Worm (Caenorhabditis elegans) whole organism, early embryonic: ENCODE data around the gene F09E5.7.
A peak's percentile ranks its signal among the peaks of the same experiment; 100 is the strongest.

ENCODE experiments used
- B0310.2 ChIP-seq: sonication (generic microtip); optimal IDR thresholded peaks from 2 replicates; lab custom pipeline; 2016; ENCODE audit warnings: mild to moderate bottlenecking, missing genetic modification characterization, missing compliant biosample characterization
- F13C5.2 ChIP-seq: sonication (generic microtip); optimal IDR thresholded peaks from 2 replicates; lab custom pipeline; 2017; ENCODE audit warnings: mild to moderate bottlenecking, missing genetic modification characterization, inconsistent platforms, missing compliant biosample characterization
- aly-1 ChIP-seq: sonication (generic microtip); optimal IDR thresholded peaks from 2 replicates; lab custom pipeline; 2016; ENCODE audit warnings: missing genetic modification characterization, missing compliant biosample characterization
- ama-1 ChIP-seq: fragments of 150-350 bp; optimal IDR thresholded peaks from 2 replicates; lab custom pipeline; 2014
- ceh-13 ChIP-seq: fragments of 200-800 bp; sonication (Bioruptor generic); optimal IDR thresholded peaks from 2 replicates; lab custom pipeline; 2018; ENCODE audit warnings: mild to moderate bottlenecking, missing genetic modification characterization, missing compliant biosample characterization
- ceh-36 ChIP-seq: sonication (generic microtip); optimal IDR thresholded peaks from 2 replicates; lab custom pipeline; 2016; ENCODE audit warnings: missing genetic modification characterization, inconsistent platforms, missing compliant biosample characterization
- ets-7 ChIP-seq: sonication (generic microtip); optimal IDR thresholded peaks from 2 replicates; lab custom pipeline; 2016; ENCODE audit warnings: missing genotype, missing genetic modification characterization, missing compliant biosample characterization
- flt-1 ChIP-seq: fragments of 200-800 bp; sonication (Bioruptor generic); IDR thresholded peaks from 2 replicates; pipeline ENCODE4 v1.3.6; 2022; ENCODE audit warnings: missing genetic modification characterization, missing compliant biosample characterization
- hmbx-1 ChIP-seq: sonication (generic microtip); optimal IDR thresholded peaks from 2 replicates; lab custom pipeline; 2016; ENCODE audit warnings: mild to moderate bottlenecking, missing genetic modification characterization, missing compliant biosample characterization
- hmg-4 ChIP-seq: fragments of 200-800 bp; sonication (Bioruptor generic); optimal IDR thresholded peaks from 2 replicates; lab custom pipeline; 2018; ENCODE audit warnings: mild to moderate bottlenecking, missing genetic modification characterization, missing compliant biosample characterization
- hnd-1 ChIP-seq: sonication (generic microtip); optimal IDR thresholded peaks from 2 replicates; lab custom pipeline; 2016; ENCODE audit warnings: missing genetic modification characterization, missing compliant biosample characterization
- pes-1 ChIP-seq: fragments of 200-800 bp; sonication (Bioruptor generic); IDR thresholded peaks from 2 replicates; pipeline ENCODE4 v1.3.6; 2022; ENCODE audit warnings: missing genetic modification reagents, missing genetic modification characterization, missing compliant biosample characterization
- scrt-1 ChIP-seq: fragments of 200-800 bp; sonication (Bioruptor generic); IDR thresholded peaks from 2 replicates; pipeline ENCODE4 v1.3.6; 2022; ENCODE audit warnings: missing genetic modification characterization, missing compliant biosample characterization
- sea-1 ChIP-seq: fragments of 200-800 bp; sonication (Bioruptor generic); conservative IDR thresholded peaks from 2 replicates; pipeline ENCODE4 v1.3.6; 2022; ENCODE audit warnings: missing genetic modification characterization, missing compliant biosample characterization
- tbx-11 ChIP-seq: fragments of 200-800 bp; sonication (Bioruptor generic); IDR thresholded peaks from 2 replicates; pipeline ENCODE4 v1.3.6; 2022; ENCODE audit warnings: missing genetic modification characterization, missing compliant biosample characterization
- tbx-37 ChIP-seq: fragments of 200-800 bp; sonication (Bioruptor generic); conservative IDR thresholded peaks from 2 replicates; pipeline ENCODE4 v1.3.6; 2022; ENCODE audit warnings: missing genetic modification reagents, missing genetic modification characterization, missing compliant biosample characterization
- tra-4 ChIP-seq: sonication (generic microtip); optimal IDR thresholded peaks from 2 replicates; lab custom pipeline; 2017; ENCODE audit warnings: missing genetic modification characterization, missing compliant biosample characterization

F09E5.7 gene

ce11 chrII:5377467-5378238 is 25.8 kb downstream of the F09E5.7 start, which contains the start of gene prdx-2:
prdx-2 (plus strand) TSS chrII:5378195.
- TF ChIP-seq ceh-36 (tag; lab: Kevin White, UChicago) (no peak), hnd-1 (no peak), ama-1 (no peak)

DNA sequence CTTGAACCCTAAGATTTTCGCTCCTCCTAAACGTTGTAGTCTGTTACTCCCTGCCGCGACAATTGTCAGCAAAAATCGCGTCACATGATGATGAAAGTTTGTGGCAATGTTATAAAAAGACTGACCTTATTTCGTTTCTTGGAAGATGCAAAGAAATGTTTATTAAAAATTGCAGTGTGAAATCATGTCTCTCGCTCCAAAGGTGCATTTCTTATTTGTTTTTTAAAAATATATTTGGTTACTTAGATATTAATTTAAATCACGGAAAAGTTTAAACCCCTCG is 26.3 kb downstream of the F09E5.7 start:
- no peak for TF ChIP-seq hmbx-1 (tag; lab: Kevin White, UChicago)
- no peak for TF ChIP-seq aly-1 (tag; lab: Kevin White, UChicago)
- TF ChIP-seq ceh-13: no peak
- no peak for TF ChIP-seq ama-1
- no peak for TF ChIP-seq ceh-36 (tag; lab: Kevin White, UChicago)
- TF ChIP-seq scrt-1 (GFP tag; lab: Robert Waterston, UW): no peak
- no peak for TF ChIP-seq tra-4 (tag; lab: Kevin White, UChicago)
- no peak for TF ChIP-seq tbx-11 (GFP tag; lab: Robert Waterston, UW)
- no peak for TF ChIP-seq F13C5.2 (tag; lab: Kevin White, UChicago)
- TF ChIP-seq pes-1 (GFP tag; lab: Robert Waterston, UW): no peak
- no peak for TF ChIP-seq hmg-4 (GFP tag; lab: Kevin White, UChicago)
- no peak for TF ChIP-seq B0310.2 (tag; lab: Kevin White, UChicago)
- TF ChIP-seq flt-1 (GFP tag; lab: Robert Waterston, UW): no peak
- no peak for TF ChIP-seq ets-7 (tag; lab: Kevin White, UChicago)

ce11 chrII:5379614-5380077 is 27.7 kb downstream of the F09E5.7 start, which contains the start of gene pkc-3:
pkc-3 (plus strand) TSS chrII:5380027.
- TF ChIP-seq aly-1 (tag; lab: Kevin White, UChicago) (no peak), ama-1 (no peak), scrt-1 (GFP tag; lab: Robert Waterston, UW) (no peak), pes-1 (GFP tag; lab: Robert Waterston, UW) (no peak), tra-4 (tag; lab: Kevin White, UChicago) (no peak), hmg-4 (GFP tag; lab: Kevin White, UChicago) (peak; percentile 41)

ce11 chrII:5384282-5384681 is 32.4 kb downstream of the F09E5.7 start:
- no peak for TF ChIP-seq flt-1 (GFP tag; lab: Robert Waterston, UW)
- no peak for TF ChIP-seq F13C5.2 (tag; lab: Kevin White, UChicago)
- TF ChIP-seq tbx-11 (GFP tag; lab: Robert Waterston, UW): no peak
- TF ChIP-seq ama-1: no peak
- no peak for TF ChIP-seq pes-1 (GFP tag; lab: Robert Waterston, UW)
- no peak for TF ChIP-seq tbx-37
- TF ChIP-seq B0310.2 (tag; lab: Kevin White, UChicago): no peak
- no peak for TF ChIP-seq ceh-36 (tag; lab: Kevin White, UChicago)
- TF ChIP-seq ets-7 (tag; lab: Kevin White, UChicago): no peak
- TF ChIP-seq tra-4 (tag; lab: Kevin White, UChicago): no peak
- no peak for TF ChIP-seq sea-1
- no peak for TF ChIP-seq scrt-1 (GFP tag; lab: Robert Waterston, UW)
- TF ChIP-seq aly-1 (tag; lab: Kevin White, UChicago): no peak
- no peak for TF ChIP-seq hmg-4 (GFP tag; lab: Kevin White, UChicago)
- no peak for TF ChIP-seq hnd-1

DNA sequence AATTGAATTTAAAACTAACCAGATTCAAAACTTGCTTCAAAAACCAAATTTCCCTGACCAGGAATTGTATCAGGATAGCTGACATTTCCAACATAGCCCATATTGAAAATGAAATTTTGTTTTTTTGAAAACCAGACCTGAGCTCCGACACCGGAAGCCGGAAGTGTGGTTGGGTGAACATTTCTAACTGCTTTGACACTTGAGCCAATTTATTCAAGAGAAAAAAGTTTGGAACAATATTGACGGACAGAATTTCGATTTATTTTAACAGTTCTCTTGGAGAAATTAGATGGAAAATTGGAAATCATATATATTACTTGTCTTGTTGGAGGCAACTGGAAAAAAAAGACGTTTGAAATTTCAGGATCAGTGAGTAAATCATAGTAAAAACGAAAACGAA is 35.3 kb downstream of the F09E5.7 start, which contains the start of gene ccpp-6:
TSS of gene ccpp-6 (minus strand) at position 101 of the 400 bp plus-strand sequence.
- TF ChIP-seq ceh-36 (tag; lab: Kevin White, UChicago) (no peak), ama-1 (no peak), scrt-1 (GFP tag; lab: Robert Waterston, UW) (no peak), hmbx-1 (tag; lab: Kevin White, UChicago) (no peak), hmg-4 (GFP tag; lab: Kevin White, UChicago) (no peak), tbx-37 (no peak), flt-1 (GFP tag; lab: Robert Waterston, UW) (no peak), F13C5.2 (tag; lab: Kevin White, UChicago) (no peak), ets-7 (tag; lab: Kevin White, UChicago) (no peak), hnd-1 (no peak), B0310.2 (tag; lab: Kevin White, UChicago) (no peak), sea-1 (no peak), pes-1 (GFP tag; lab: Robert Waterston, UW) (no peak), tbx-11 (GFP tag; lab: Robert Waterston, UW) (no peak), ceh-13 (no peak), aly-1 (tag; lab: Kevin White, UChicago) (no peak), tra-4 (tag; lab: Kevin White, UChicago) (no peak)

DNA sequence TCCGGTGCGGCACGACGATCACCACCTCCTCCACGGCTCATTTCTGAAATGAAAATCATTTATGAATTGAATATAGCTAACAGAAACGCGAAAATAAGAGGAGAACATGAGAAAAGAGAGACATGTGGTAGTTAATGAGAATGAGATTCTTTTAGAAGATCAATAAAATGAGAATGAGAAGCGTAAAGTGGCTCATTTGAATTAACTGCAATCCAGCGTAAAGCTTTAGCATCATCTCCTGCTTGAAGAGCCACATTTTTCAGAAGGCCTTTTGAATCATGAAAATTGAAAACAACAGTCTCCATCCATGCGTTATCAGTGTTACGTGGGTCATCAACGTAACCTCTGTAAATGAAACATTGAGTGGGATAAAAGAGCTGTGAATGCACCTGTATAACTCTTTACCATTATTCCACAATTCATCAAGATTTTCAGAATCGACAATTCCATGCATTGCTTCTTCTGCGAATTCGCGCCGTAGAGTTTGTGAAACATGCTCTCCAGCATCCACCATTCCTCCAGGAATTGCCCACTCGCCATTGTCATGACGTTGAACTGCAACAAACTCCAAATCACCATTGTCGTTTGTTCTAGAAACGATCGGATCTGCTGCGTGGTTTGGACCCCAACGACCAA is 37.0 kb downstream of the F09E5.7 start, which contains the start of gene rsp-4:
TSS of gene rsp-4 (minus strand) at position 51 of the 636 bp plus-strand sequence.
- TF ChIP-seq tbx-37: no peak
- no peak for TF ChIP-seq B0310.2 (tag; lab: Kevin White, UChicago)
- TF ChIP-seq scrt-1 (GFP tag; lab: Robert Waterston, UW): no peak
- TF ChIP-seq sea-1: no peak
- no peak for TF ChIP-seq tbx-11 (GFP tag; lab: Robert Waterston, UW)
- no peak for TF ChIP-seq hmbx-1 (tag; lab: Kevin White, UChicago)
- no peak for TF ChIP-seq hmg-4 (GFP tag; lab: Kevin White, UChicago)
- TF ChIP-seq flt-1 (GFP tag; lab: Robert Waterston, UW): no peak
- TF ChIP-seq aly-1 (tag; lab: Kevin White, UChicago): no peak
- no peak for TF ChIP-seq ceh-13
- no peak for TF ChIP-seq F13C5.2 (tag; lab: Kevin White, UChicago)

DNA sequence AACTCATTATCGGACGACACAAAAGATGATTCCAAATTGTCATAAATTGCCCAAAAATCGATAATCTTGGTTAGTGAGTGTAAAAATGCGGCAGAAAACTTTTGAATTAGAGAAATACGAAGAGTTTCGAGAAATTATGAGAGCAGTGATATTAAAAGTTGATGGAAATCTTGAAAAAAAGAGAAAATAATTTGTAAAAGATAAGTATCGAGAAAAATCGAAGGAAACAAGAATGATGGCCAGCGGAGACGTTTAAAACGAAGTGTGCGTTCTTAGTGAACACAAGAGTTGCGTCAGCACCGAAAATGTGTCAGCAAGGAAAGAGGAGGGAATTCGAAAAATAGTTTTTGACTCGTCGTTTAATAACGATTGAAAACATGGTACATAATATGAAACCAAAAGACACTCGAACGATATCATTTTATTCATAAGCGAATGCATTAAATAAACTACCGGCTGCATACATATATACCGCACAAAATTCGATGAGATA is 38.0 kb downstream of the F09E5.7 start, which contains the start of gene ndx-6:
TSS of gene ndx-6 (minus strand) at position 51 of the 493 bp plus-strand sequence.
- TF ChIP-seq hnd-1: no peak
- peak; percentile 66 for TF ChIP-seq pes-1 (GFP tag; lab: Robert Waterston, UW)
- TF ChIP-seq ets-7 (tag; lab: Kevin White, UChicago): peak; percentile 20
- TF ChIP-seq ceh-13: no peak
- peak; percentile 7 for TF ChIP-seq hmbx-1 (tag; lab: Kevin White, UChicago)
- peak; percentile 56 for TF ChIP-seq F13C5.2 (tag; lab: Kevin White, UChicago)
- peak; percentile 45; the same call in 1 of the 2 replicates for TF ChIP-seq tbx-37
- TF ChIP-seq ceh-36 (tag; lab: Kevin White, UChicago): peak; percentile 30
